Worm (Caenorhabditis elegans) whole organism, late embryonic: ENCODE measurements around the gene cka-2.
"Not testable (repeated sequence)": the region's sequence is repeated elsewhere in the genome, so short reads cannot be mapped to it uniquely, and the experiment has no call there.

Experiments
- ama-1 ChIP-seq: fragments of 150-350 bp; optimal IDR thresholded peaks from 2 replicates; lab custom pipeline; 2014
- ceh-18 ChIP-seq: sonication (generic microtip); optimal IDR thresholded peaks from 2 replicates; lab custom pipeline; 2016; ENCODE audit warnings: missing genetic modification characterization, missing compliant biosample characterization
- ceh-6 ChIP-seq: fragments of 200-800 bp; sonication (Bioruptor generic); optimal IDR thresholded peaks from 2 replicates; lab custom pipeline; 2018; ENCODE audit warnings: mild to moderate bottlenecking, missing genetic modification characterization, missing compliant biosample characterization
- ceh-9 ChIP-seq: sonication (generic microtip); optimal IDR thresholded peaks from 2 replicates; lab custom pipeline; 2016; ENCODE audit warnings: mild to moderate bottlenecking, missing genetic modification characterization, inconsistent platforms, missing compliant biosample characterization
- fkh-6 ChIP-seq: sonication (generic microtip); optimal IDR thresholded peaks from 2 replicates; lab custom pipeline; 2016; ENCODE audit warnings: missing genetic modification characterization, missing compliant biosample characterization
- hlh-15 ChIP-seq: sonication (generic microtip); optimal IDR thresholded peaks from 2 replicates; lab custom pipeline; 2016; ENCODE audit warnings: missing genetic modification characterization, missing compliant biosample characterization
- lin-11 ChIP-seq: fragments of 200-800 bp; sonication (Bioruptor generic); optimal IDR thresholded peaks from 2 replicates; lab custom pipeline; 2018; ENCODE audit warnings: mild to moderate bottlenecking, missing genetic modification characterization, missing compliant biosample characterization
- pat-9 ChIP-seq: fragments of 200-800 bp; sonication (Bioruptor generic); optimal IDR thresholded peaks from 2 replicates; lab custom pipeline; 2018; ENCODE audit warnings: mild to moderate bottlenecking, missing genetic modification characterization, moderate library complexity, missing compliant biosample characterization
- pqm-1 ChIP-seq: sonication (generic microtip); optimal IDR thresholded peaks from 2 replicates; lab custom pipeline; 2016; ENCODE audit warnings: missing genetic modification characterization, missing compliant biosample characterization
- rnt-1 ChIP-seq: sonication (generic microtip); optimal IDR thresholded peaks from 2 replicates; lab custom pipeline; 2016; ENCODE audit warnings: missing genetic modification characterization, missing compliant biosample characterization
- ztf-16 ChIP-seq: sonication (generic microtip); optimal IDR thresholded peaks from 2 replicates; lab custom pipeline; 2017; ENCODE audit warnings: missing genetic modification characterization, missing compliant biosample characterization

- TF ChIP-seq ceh-18 (tag; lab: Kevin White, UChicago); ama-1 (lab: Kevin White, UChicago); ceh-9 (tag; lab: Kevin White, UChicago); pqm-1 (tag; lab: Kevin White, UChicago); lin-11 (tag; lab: Kevin White, UChicago); fkh-6 (tag; lab: Kevin White, UChicago); rnt-1 (tag; lab: Kevin White, UChicago); ceh-6 (GFP tag; lab: Kevin White, UChicago); hlh-15; ztf-16 (tag; lab: Kevin White, UChicago); pat-9 (tag; lab: Kevin White, UChicago): not testable (repeated sequence)
Measured at ce11 chrX:4335950-4336349, 50.0 kb downstream of the cka-2 start, which contains the start of gene cst-2.
